Fruit fly (Drosophila melanogaster) whole organism, embryonic: ENCODE measurements around the gene rasp.

Source experiments
- Antp ChIP-seq: fragments of 200-800 bp; sonication (Bioruptor generic); optimal IDR thresholded peaks from 3 replicates; lab custom pipeline; 2016; ENCODE audit warnings: missing biosample characterization, missing genetic modification characterization
- Asciz ChIP-seq: fragments of 200-800 bp; sonication (Bioruptor generic); optimal IDR thresholded peaks from 2 replicates; lab custom pipeline; 2017; ENCODE audit warnings: missing biosample characterization, mild to moderate bottlenecking, missing genetic modification characterization, missing genetic modification reagents
- CG10209 ChIP-seq: fragments of 200-800 bp; sonication (Bioruptor generic); optimal IDR thresholded peaks from 3 replicates; lab custom pipeline; 2017; ENCODE audit warnings: missing biosample characterization, mild to moderate bottlenecking, missing genetic modification characterization, missing genetic modification reagents
- CG10274 ChIP-seq: fragments of 200-800 bp; sonication (Bioruptor generic); optimal IDR thresholded peaks from 3 replicates; lab custom pipeline; 2017; ENCODE audit warnings: missing biosample characterization, mild to moderate bottlenecking, missing genetic modification characterization
- CG10979 ChIP-seq: fragments of 200-800 bp; sonication (Bioruptor generic); optimal IDR thresholded peaks from 2 replicates; lab custom pipeline; 2018; ENCODE audit warnings: missing biosample characterization, mild to moderate bottlenecking, missing genetic modification characterization, moderate library complexity
- CG12299 ChIP-seq: fragments of 200-800 bp; sonication (Bioruptor generic); optimal IDR thresholded peaks from 2 replicates; lab custom pipeline; 2018; ENCODE audit warnings: missing biosample characterization, mild to moderate bottlenecking, missing genetic modification characterization
- CG15269 ChIP-seq: fragments of 200-800 bp; sonication (Bioruptor generic); optimal IDR thresholded peaks from 2 replicates; lab custom pipeline; 2018; ENCODE audit warnings: missing biosample characterization, mild to moderate bottlenecking, missing genetic modification characterization, moderate library complexity
- CG1602 ChIP-seq: fragments of 200-800 bp; sonication (Bioruptor generic); optimal IDR thresholded peaks from 3 replicates; lab custom pipeline; 2016; ENCODE audit warnings: missing biosample characterization, missing genetic modification characterization
- CG1832 ChIP-seq: fragments of 200-800 bp; sonication (Bioruptor generic); optimal IDR thresholded peaks from 2 replicates; lab custom pipeline; 2017; ENCODE audit warnings: missing biosample characterization, mild to moderate bottlenecking, missing genetic modification characterization, inconsistent platforms
- CG2199 ChIP-seq: fragments of 200-800 bp; sonication (Bioruptor generic); IDR thresholded peaks from 3 replicates; pipeline ENCODE4 v1.3.6; 2022; ENCODE audit warnings: missing biosample characterization, missing genetic modification characterization
- CG3838 ChIP-seq: fragments of 200-800 bp; sonication (Bioruptor generic); optimal IDR thresholded peaks from 3 replicates; lab custom pipeline; 2016; ENCODE audit warnings: missing biosample characterization, missing genetic modification characterization
- CG4360 ChIP-seq: fragments of 200-800 bp; sonication (Bioruptor generic); IDR thresholded peaks from 2 replicates; pipeline ENCODE4 v1.3.6; 2022; ENCODE audit warnings: missing biosample characterization, missing genetic modification characterization
- CG7839 ChIP-seq: fragments of 200-800 bp; sonication (Bioruptor generic); optimal IDR thresholded peaks from 3 replicates; lab custom pipeline; 2018; ENCODE audit warnings: missing biosample characterization, mild to moderate bottlenecking, missing genetic modification characterization, moderate library complexity
- CG8290 ChIP-seq, 3 experiments: fragments of 200-800 bp; sonication (Bioruptor generic); optimal IDR thresholded peaks; 2 replicates each; lab custom pipeline; 2016 to 2019; ENCODE audit warnings: missing biosample characterization in 3 of 3, missing genetic modification characterization in 3 of 3, mild to moderate bottlenecking in 2 of 3, moderate library complexity in 1 of 3
- CG9215 ChIP-seq: fragments of 200-800 bp; sonication (Bioruptor generic); IDR thresholded peaks from 2 replicates; pipeline ENCODE4 v1.3.6; 2022; ENCODE audit warnings: missing biosample characterization, missing genetic modification characterization
- CG9437 ChIP-seq: fragments of 200-800 bp; sonication (Bioruptor generic); optimal IDR thresholded peaks from 2 replicates; lab custom pipeline; 2018; ENCODE audit warnings: missing biosample characterization, mild to moderate bottlenecking, missing genetic modification characterization
- CG9727 ChIP-seq: fragments of 200-800 bp; sonication (Bioruptor generic); optimal IDR thresholded peaks from 3 replicates; lab custom pipeline; 2017; ENCODE audit warnings: missing biosample characterization, mild to moderate bottlenecking, missing genetic modification characterization
- D19A ChIP-seq: fragments of 200-800 bp; optimal IDR thresholded peaks from 3 replicates; lab custom pipeline; 2019; ENCODE audit warnings: missing biosample characterization, mild to moderate bottlenecking, missing genetic modification characterization, moderate library complexity
- Dek ChIP-seq: fragments of 200-800 bp; sonication (Bioruptor generic); optimal IDR thresholded peaks from 3 replicates; lab custom pipeline; 2019; ENCODE audit warnings: missing biosample characterization, mild to moderate bottlenecking, missing genetic modification characterization, moderate library complexity
- Dip3 ChIP-seq: fragments of 200-800 bp; sonication (Bioruptor generic); optimal IDR thresholded peaks from 3 replicates; lab custom pipeline; 2016; ENCODE audit warnings: missing biosample characterization, missing genetic modification characterization
- HLH3B ChIP-seq: fragments of 200-800 bp; sonication (Bioruptor generic); IDR thresholded peaks from 2 replicates; pipeline ENCODE4 v1.3.6; 2022; ENCODE audit warnings: missing biosample characterization, missing genetic modification characterization
- Lpt ChIP-seq: fragments of >200 bp; optimal IDR thresholded peaks from 2 replicates; lab custom pipeline; 2018; ENCODE audit warnings: missing biosample characterization, missing genetic modification characterization
- NK7.1 ChIP-seq: fragments of 200-800 bp; sonication (Bioruptor generic); optimal IDR thresholded peaks from 3 replicates; lab custom pipeline; 2016; ENCODE audit warnings: missing biosample characterization, missing genetic modification characterization
- Nf-YA ChIP-seq: fragments of 200-800 bp; sonication (Bioruptor generic); IDR thresholded peaks from 2 replicates; pipeline ENCODE4 v1.3.6; 2022; ENCODE audit warnings: missing biosample characterization, missing genetic modification characterization
- Oli ChIP-seq: fragments of 200-800 bp; sonication (Bioruptor generic); optimal IDR thresholded peaks from 2 replicates; lab custom pipeline; 2018; ENCODE audit warnings: missing biosample characterization, mild to moderate bottlenecking, missing genetic modification characterization, moderate library complexity
- Poxn ChIP-seq: fragments of 200-800 bp; sonication (Bioruptor generic); IDR thresholded peaks from 2 replicates; pipeline ENCODE4 v1.3.6; 2022; ENCODE audit warnings: missing biosample characterization, missing genetic modification characterization
- Sin3A ChIP-seq: fragments of >200 bp; optimal IDR thresholded peaks from 2 replicates; lab custom pipeline; 2018
- Sox100B ChIP-seq: fragments of 200-800 bp; sonication (Bioruptor generic); optimal IDR thresholded peaks from 3 replicates; lab custom pipeline; 2018; ENCODE audit warnings: missing biosample characterization, mild to moderate bottlenecking, missing genetic modification characterization
- Tbp ChIP-seq: fragments of >200 bp; optimal IDR thresholded peaks from 2 replicates; lab custom pipeline; 2018; ENCODE audit warnings: missing biosample characterization, missing genetic modification characterization
- bigmax ChIP-seq: fragments of 200-800 bp; sonication (Bioruptor generic); optimal IDR thresholded peaks from 2 replicates; lab custom pipeline; 2018; ENCODE audit warnings: missing biosample characterization, mild to moderate bottlenecking, missing genetic modification characterization
- bowl ChIP-seq: fragments of 200-800 bp; sonication (Bioruptor generic); IDR thresholded peaks from 2 replicates; pipeline ENCODE4 v1.3.6; 2022; ENCODE audit warnings: missing biosample characterization, missing genetic modification characterization
- esg ChIP-seq: fragments of 200-800 bp; sonication (Bioruptor generic); conservative IDR thresholded peaks from 2 replicates; pipeline ENCODE4 v1.3.6; 2022; ENCODE audit warnings: missing biosample characterization, missing genetic modification characterization
- exex ChIP-seq: fragments of 200-800 bp; sonication (Bioruptor generic); optimal IDR thresholded peaks from 4 replicates; lab custom pipeline; 2018; ENCODE audit warnings: missing biosample characterization, mild to moderate bottlenecking, missing genetic modification characterization, moderate library complexity
- fu2 ChIP-seq: fragments of 200-800 bp; sonication (Bioruptor generic); optimal IDR thresholded peaks from 2 replicates; lab custom pipeline; 2016; ENCODE audit warnings: missing biosample characterization, missing genetic modification characterization
- h ChIP-seq: fragments of >200 bp; optimal IDR thresholded peaks from 2 replicates; lab custom pipeline; 2017
- hth ChIP-seq: fragments of >200 bp; optimal IDR thresholded peaks from 2 replicates; lab custom pipeline; 2017; ENCODE audit warnings: inconsistent platforms
- knrl ChIP-seq: fragments of 200-800 bp; sonication (Bioruptor generic); IDR thresholded peaks from 3 replicates; pipeline ENCODE4 v1.3.6; 2022; ENCODE audit warnings: missing biosample characterization, missing genetic modification characterization; ENCODE audit not compliant: partially characterized antibody
- lilli ChIP-seq: fragments of 200-800 bp; sonication (Bioruptor generic); optimal IDR thresholded peaks from 3 replicates; lab custom pipeline; 2016; ENCODE audit warnings: missing biosample characterization, missing genetic modification characterization
- lola ChIP-seq, 3 experiments: fragments of >200 bp in 2 of 3; fragments of 200-800 bp in 1 of 3; sonication (Bioruptor generic) in 1 of 3; optimal IDR thresholded peaks; 2 replicates each; lab custom pipeline; 2017 to 2019; ENCODE audit warnings: missing biosample characterization in 3 of 3, missing genetic modification characterization in 3 of 3, mild to moderate bottlenecking in 1 of 3, moderate library complexity in 1 of 3
- oc ChIP-seq: fragments of 200-800 bp; sonication (Bioruptor generic); optimal IDR thresholded peaks from 2 replicates; lab custom pipeline; 2018; ENCODE audit warnings: missing biosample characterization, mild to moderate bottlenecking, missing genetic modification characterization, moderate library complexity
- phol ChIP-seq: fragments of 200-800 bp; sonication (Bioruptor generic); optimal IDR thresholded peaks from 3 replicates; lab custom pipeline; 2018; ENCODE audit warnings: missing biosample characterization, mild to moderate bottlenecking, missing genetic modification characterization, moderate library complexity
- repo ChIP-seq: fragments of 200-800 bp; sonication (Bioruptor generic); optimal IDR thresholded peaks from 2 replicates; lab custom pipeline; 2016; ENCODE audit warnings: missing biosample characterization, missing genetic modification characterization
- run ChIP-seq: fragments of 200-800 bp; sonication (Bioruptor generic); optimal IDR thresholded peaks from 3 replicates; lab custom pipeline; 2018; ENCODE audit warnings: missing biosample characterization, mild to moderate bottlenecking, missing genetic modification characterization
- salm ChIP-seq: fragments of 200-800 bp; sonication (Bioruptor generic); optimal IDR thresholded peaks from 2 replicates; lab custom pipeline; 2018; ENCODE audit warnings: missing biosample characterization, mild to moderate bottlenecking, missing genetic modification characterization
- sc ChIP-seq, 3 experiments: fragments of >200 bp in 2 of 3; fragments of 200-800 bp in 1 of 3; sonication (Bioruptor generic) in 1 of 3; optimal IDR thresholded peaks; 2 replicates in 2 of 3; 3 replicates in 1 of 3; lab custom pipeline; 2017; ENCODE audit warnings: mild to moderate bottlenecking in 1 of 3, missing biosample characterization in 1 of 3, missing genetic modification characterization in 1 of 3, missing genetic modification reagents in 1 of 3
- sim ChIP-seq: fragments of 200-800 bp; sonication (Bioruptor generic); IDR thresholded peaks from 2 replicates; pipeline ENCODE4 v1.3.6; 2022; ENCODE audit warnings: missing biosample characterization, missing genetic modification characterization
- ssp ChIP-seq: fragments of 200-800 bp; sonication (Bioruptor generic); IDR thresholded peaks from 2 replicates; pipeline ENCODE4 v1.3.6; 2022; ENCODE audit warnings: missing biosample characterization, missing genetic modification characterization
- vnd ChIP-seq: fragments of 200-800 bp; sonication (Bioruptor generic); IDR thresholded peaks from 3 replicates; pipeline ENCODE4 v1.3.6; 2022; ENCODE audit warnings: missing biosample characterization, missing genetic modification characterization; ENCODE audit not compliant: partially characterized antibody

rasp gene

DNA sequence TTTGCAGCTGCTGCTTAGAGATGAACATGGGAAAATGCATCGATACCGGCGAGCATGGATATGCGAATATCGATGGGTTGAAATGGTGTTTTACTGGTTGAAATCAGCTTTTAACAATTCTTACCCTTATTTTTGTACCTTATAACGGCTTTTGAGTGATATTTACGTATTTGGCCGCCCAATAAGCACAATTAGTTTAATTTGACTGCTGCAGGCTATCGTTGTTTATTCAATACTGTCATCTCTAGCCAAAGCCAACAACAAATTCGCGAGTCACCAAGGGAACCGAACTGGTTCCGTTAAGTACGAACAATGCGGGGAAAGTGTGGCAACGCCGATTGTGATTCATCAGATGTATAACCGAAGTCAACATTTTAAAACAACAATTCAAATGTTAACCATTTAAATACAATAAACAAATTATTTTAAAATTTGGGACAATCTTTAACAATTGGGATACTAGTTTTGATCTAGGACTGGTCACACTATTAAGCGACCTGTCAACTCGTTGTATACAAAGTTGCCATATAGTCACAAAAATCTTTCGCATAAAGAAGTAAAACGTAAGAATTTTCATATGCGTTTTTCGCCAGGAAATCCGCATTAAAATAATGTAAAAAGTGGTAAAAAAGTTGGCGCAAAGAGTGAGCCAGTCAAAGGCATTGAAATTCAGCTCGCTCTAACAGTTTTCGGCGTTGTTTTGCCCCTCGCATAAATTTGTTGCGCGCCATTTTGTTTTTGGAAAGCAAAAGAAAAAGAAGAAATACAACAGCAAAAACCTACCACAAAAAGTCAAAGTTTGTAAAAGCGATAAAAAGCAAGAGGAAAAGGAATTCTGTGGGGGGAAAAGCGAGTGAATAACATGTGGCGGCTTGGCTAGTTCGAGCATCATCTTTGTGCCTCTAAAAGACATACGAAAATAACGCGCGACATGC is 13.6 kb upstream of the rasp start, which contains the start of the genes Usp5 and BtbVII (continued):
- no peak for TF ChIP-seq sc (optimal IDR thresholded peaks at IDR 0.05; lab: Kevin White, UChicago)
- TF ChIP-seq sc (GFP tag; optimal IDR thresholded peaks at IDR 0.05; lab: Kevin White, UChicago), result no peak
- TF ChIP-seq bigmax (GFP tag; lab: Kevin White, UChicago), result no peak
- TF ChIP-seq CG10209 (GFP tag; lab: Kevin White, UChicago), result peak; percentile 56
- TF ChIP-seq CG10979 (tag; lab: Kevin White, UChicago), result peak; percentile 34
- TF ChIP-seq CG4360, result peak; percentile 65
- TF ChIP-seq h, result no peak
- no peak for TF ChIP-seq Nf-YA (GFP tag; lab: Robert Waterston, UW)
- TF ChIP-seq Sin3A (lab: Kevin White, UChicago), result peak; percentile 90
- peak; percentile 39 for TF ChIP-seq CG15269 (tag; lab: Kevin White, UChicago)
- TF ChIP-seq Dek (tag; lab: Kevin White, UChicago), result peak; percentile 46
- peak; percentile 16 for TF ChIP-seq exex (tag; lab: Kevin White, UChicago)
- no peak for TF ChIP-seq repo
- TF ChIP-seq run, result no peak
- TF ChIP-seq oc (tag; lab: Kevin White, UChicago), result no peak
- no peak for TF ChIP-seq D19A (tag; lab: Kevin White, UChicago)
- TF ChIP-seq lilli (GFP tag; lab: Kevin White, UChicago), result peak; percentile 84
- TF ChIP-seq esg (GFP tag; lab: Robert Waterston, UW), result no peak
- peak; percentile 41 for TF ChIP-seq CG7839 (tag; lab: Kevin White, UChicago)
- no peak for TF ChIP-seq hth
- no peak for TF ChIP-seq Lpt
- no peak for TF ChIP-seq CG3838 (GFP tag; lab: Kevin White, UChicago)
- TF ChIP-seq Dip3 (GFP tag; lab: Kevin White, UChicago), result peak; percentile 49
- peak; percentile 47 for TF ChIP-seq CG1602 (GFP tag; lab: Kevin White, UChicago)
- TF ChIP-seq phol (tag; lab: Kevin White, UChicago), result peak; percentile 98
- no peak for TF ChIP-seq CG2199 (GFP tag; lab: Robert Waterston, UW)
- peak; percentile 39 for TF ChIP-seq Oli
- TF ChIP-seq CG12299 (tag; lab: Kevin White, UChicago), result peak; percentile 4
- peak; percentile 39; the same call in 1 of the 2 replicates for TF ChIP-seq CG9215 (GFP tag; lab: Robert Waterston, UW)
- TF ChIP-seq CG10274 (GFP tag; lab: Kevin White, UChicago), result no peak
- peak; percentile 54 for TF ChIP-seq ssp (GFP tag; lab: Robert Waterston, UW)
- TF ChIP-seq fu2 (GFP tag; lab: Kevin White, UChicago), result peak; percentile 28
- no peak for TF ChIP-seq CG1832
- peak; percentile 96 for TF ChIP-seq knrl (GFP tag; lab: Robert Waterston, UW)
- peak in 1 of 3 experiments; percentile 55 for TF ChIP-seq lola (GFP tag; optimal IDR thresholded peaks at IDR 0.05; lab: Kevin White, UChicago)
- peak; percentile 82 for TF ChIP-seq CG8290 (GFP tag; optimal IDR thresholded peaks at IDR 0.05; lab: Kevin White, UChicago)
- peak in 1 of 2 experiments; percentile 80 for TF ChIP-seq CG8290 (tag; optimal IDR thresholded peaks at IDR 0.05; lab: Kevin White, UChicago)
- TF ChIP-seq HLH3B (GFP tag; lab: Robert Waterston, UW), result 0 out of 2 replicates have a peak, but pooled peaks have one; percentile 14
- TF ChIP-seq sim (GFP tag; lab: Robert Waterston, UW), result 0 out of 2 replicates have a peak, but pooled peaks have one; percentile 7
- TF ChIP-seq CG9727 (GFP tag; lab: Kevin White, UChicago), result peak; percentile 65
- TF ChIP-seq Asciz, result no peak
- no peak for TF ChIP-seq Poxn
- peak; percentile 81 for TF ChIP-seq Antp
- no peak for TF ChIP-seq salm
- no peak for TF ChIP-seq bowl
- TF ChIP-seq vnd (GFP tag; lab: Robert Waterston, UW), result peak; percentile 96
- TF ChIP-seq NK7.1 (GFP tag; lab: Kevin White, UChicago), result peak; percentile 32
- no peak for TF ChIP-seq Sox100B (GFP tag; lab: Kevin White, UChicago)
- peak; percentile 93 for TF ChIP-seq CG9437
- TF ChIP-seq Tbp (GFP tag; lab: Kevin White, UChicago), result no peak
